Fruit fly (Drosophila melanogaster) whole organism, wandering third instar larva: ENCODE measurements around the gene jar.

ENCODE experiments used
- Abd-B ChIP-seq: fragments of >200 bp; optimal IDR thresholded peaks from 2 replicates; lab custom pipeline; 2017; ENCODE audit warnings: missing biosample characterization, missing genetic modification characterization
- CG32264 ChIP-seq: fragments of 200-800 bp; sonication (Bioruptor generic); optimal IDR thresholded peaks from 2 replicates; lab custom pipeline; 2016; ENCODE audit warnings: missing biosample characterization, missing genetic modification characterization
- CG9705 ChIP-seq: fragments of 200-800 bp; sonication (Bioruptor generic); optimal IDR thresholded peaks from 2 replicates; lab custom pipeline; 2018; ENCODE audit warnings: missing biosample characterization, mild to moderate bottlenecking, missing genetic modification characterization
- CrebA ChIP-seq: fragments of 200-800 bp; sonication (Bioruptor generic); optimal IDR thresholded peaks from 2 replicates; lab custom pipeline; 2016; ENCODE audit warnings: missing biosample characterization, mild to moderate bottlenecking, missing genetic modification characterization, borderline replicate concordance
- Dif ChIP-seq: fragments of 200-275, 200-300 bp; sonication (Bioruptor generic); optimal IDR thresholded peaks from 2 replicates; lab custom pipeline; 2018; ENCODE audit warnings: missing biosample characterization, missing genetic modification characterization; ENCODE audit not compliant: partially characterized antibody
- GATAd ChIP-seq: sonication (Bioruptor generic); optimal IDR thresholded peaks from 2 replicates; lab custom pipeline; 2016; ENCODE audit warnings: missing biosample characterization, missing genetic modification characterization
- HLH106 ChIP-seq: fragments of 200-800 bp; optimal IDR thresholded peaks from 3 replicates; lab custom pipeline; 2019; ENCODE audit warnings: missing biosample characterization, mild to moderate bottlenecking, missing genetic modification characterization, moderate library complexity
- Hnf4 ChIP-seq: fragments of 200-800 bp; sonication (Bioruptor generic); optimal IDR thresholded peaks from 2 replicates; lab custom pipeline; 2016; ENCODE audit warnings: missing biosample characterization, mild to moderate bottlenecking, missing genetic modification characterization
- Hr78 ChIP-seq: fragments of >200 bp; optimal IDR thresholded peaks from 2 replicates; lab custom pipeline; 2017; ENCODE audit warnings: missing biosample characterization, missing genetic modification characterization
- Hr83 ChIP-seq: fragments of 200-300 bp; sonication (Bioruptor generic); optimal IDR thresholded peaks from 2 replicates; lab custom pipeline; 2016; ENCODE audit warnings: missing biosample characterization, mild to moderate bottlenecking, missing genetic modification characterization, moderate library complexity; ENCODE audit not compliant: poor library complexity, severe bottlenecking
- Mio ChIP-seq: sonication (Bioruptor generic); optimal IDR thresholded peaks from 2 replicates; lab custom pipeline; 2016; ENCODE audit warnings: missing biosample characterization, missing genetic modification characterization
- Myc ChIP-seq: fragments of >200 bp; optimal IDR thresholded peaks from 2 replicates; lab custom pipeline; 2017
- N ChIP-seq: fragments of >200 bp; optimal IDR thresholded peaks from 2 replicates; lab custom pipeline; 2018; ENCODE audit warnings: missing biosample characterization, missing external identifiers, missing genetic modification characterization
- OdsH ChIP-seq: fragments of 200-800 bp; sonication (Bioruptor generic); optimal IDR thresholded peaks from 2 replicates; lab custom pipeline; 2016; ENCODE audit warnings: missing biosample characterization, mild to moderate bottlenecking, missing genetic modification characterization
- Rel ChIP-seq, 2 experiments: fragments of 200-800 bp; sonication (Bioruptor generic) in 1 of 2; optimal IDR thresholded peaks; 2 replicates in 1 of 2; 3 replicates in 1 of 2; lab custom pipeline; 2016 to 2019; ENCODE audit warnings: mild to moderate bottlenecking in 2 of 2, missing biosample characterization in 2 of 2, missing genetic modification characterization in 2 of 2, moderate library complexity in 1 of 2
- Sp1 ChIP-seq: fragments of 200-800 bp; sonication (Bioruptor generic); optimal IDR thresholded peaks from 3 replicates; lab custom pipeline; 2019; ENCODE audit warnings: missing biosample characterization, mild to moderate bottlenecking, missing genetic modification characterization, moderate library complexity
- Vsx2 ChIP-seq: fragments of 200-300, 225-300 bp; sonication (Bioruptor generic); optimal IDR thresholded peaks from 2 replicates; lab custom pipeline; 2018; ENCODE audit warnings: missing biosample characterization, missing genetic modification characterization; ENCODE audit not compliant: partially characterized antibody
- br ChIP-seq: fragments of 200-800 bp; sonication (Bioruptor generic); optimal IDR thresholded peaks from 2 replicates; lab custom pipeline; 2016; ENCODE audit warnings: missing biosample characterization, missing genetic modification characterization
- brk ChIP-seq: fragments of 200-800 bp; sonication (Bioruptor generic); optimal IDR thresholded peaks from 2 replicates; lab custom pipeline; 2016; ENCODE audit warnings: missing biosample characterization, mild to moderate bottlenecking, missing genetic modification characterization
- dl ChIP-seq, 2 experiments: fragments of 175-275, 200-275 bp in 1 of 2; fragments of 200-275 bp in 1 of 2; sonication (Bioruptor generic); optimal IDR thresholded peaks; lab custom pipeline; 2018; ENCODE audit warnings: mild to moderate bottlenecking in 2 of 2, missing biosample characterization in 2 of 2, missing genetic modification characterization in 2 of 2, moderate library complexity in 2 of 2; ENCODE audit not compliant: partially characterized antibody in 2 of 2, insufficient read depth in 1 of 2
- dmrt93B ChIP-seq: fragments of 200-800 bp; sonication (Bioruptor generic); optimal IDR thresholded peaks from 2 replicates; lab custom pipeline; 2018; ENCODE audit warnings: missing biosample characterization, mild to moderate bottlenecking, missing genetic modification characterization
- ey ChIP-seq: fragments of 200-800 bp; sonication (Bioruptor generic); optimal IDR thresholded peaks from 2 replicates; lab custom pipeline; 2016; ENCODE audit warnings: missing biosample characterization, missing genetic modification characterization
- foxo ChIP-seq, 2 experiments: fragments of 200-800 bp; sonication (Bioruptor generic); optimal IDR thresholded peaks; 2 replicates in 1 of 2; 3 replicates in 1 of 2; lab custom pipeline; 2016 to 2017; ENCODE audit warnings: missing biosample characterization in 2 of 2, missing genetic modification characterization in 2 of 2
- h ChIP-seq: fragments of 200-800 bp; sonication (Bioruptor generic); optimal IDR thresholded peaks from 3 replicates; lab custom pipeline; 2016; ENCODE audit warnings: missing biosample characterization, mild to moderate bottlenecking, missing genetic modification characterization
- jim ChIP-seq: fragments of 175-275, 200-325 bp; sonication (Bioruptor generic); optimal IDR thresholded peaks from 2 replicates; lab custom pipeline; 2016; ENCODE audit warnings: missing biosample characterization, mild to moderate bottlenecking, missing genetic modification characterization
- pan ChIP-seq: fragments of >200 bp; optimal IDR thresholded peaks from 2 replicates; lab custom pipeline; 2017
- rgr ChIP-seq: fragments of 200-800 bp; sonication (Bioruptor generic); optimal IDR thresholded peaks from 3 replicates; lab custom pipeline; 2016; ENCODE audit warnings: missing biosample characterization, mild to moderate bottlenecking, missing genetic modification characterization
- sage ChIP-seq: fragments of 200-800 bp; sonication (Bioruptor generic); optimal IDR thresholded peaks from 2 replicates; lab custom pipeline; 2016; ENCODE audit warnings: missing biosample characterization, mild to moderate bottlenecking, missing genetic modification characterization
- sv ChIP-seq: fragments of 200-800 bp; sonication (Bioruptor generic); optimal IDR thresholded peaks from 3 replicates; lab custom pipeline; 2016; ENCODE audit warnings: missing biosample characterization, missing genetic modification characterization
- tai ChIP-seq: sonication (Bioruptor generic); optimal IDR thresholded peaks from 2 replicates; lab custom pipeline; 2016; ENCODE audit warnings: missing biosample characterization, missing genetic modification characterization
- usp ChIP-seq: fragments of >200 bp; optimal IDR thresholded peaks from 2 replicates; lab custom pipeline; 2017; ENCODE audit warnings: missing biosample characterization, missing genetic modification characterization
- woc ChIP-seq: sonication (Bioruptor generic); optimal IDR thresholded peaks from 2 replicates; lab custom pipeline; 2016; ENCODE audit warnings: missing biosample characterization, mild to moderate bottlenecking, missing genetic modification characterization

Gene jar

dm6 chr3R:24284164-24284563, 13.1 kb upstream of the jar start:
- TF ChIP-seq ey (GFP tag; lab: Kevin White, UChicago) (no peak), brk (no peak)

- TF ChIP-seq OdsH (GFP tag; lab: Kevin White, UChicago) (no peak), dl (GFP tag; optimal IDR thresholded peaks at IDR 0.05; lab: Kevin White, UChicago; ENCODE audit: insufficient read depth in 1 of 2, partially characterized antibody in 2 of 2) (no peak), Dif (GFP tag; lab: Kevin White, UChicago) (no peak), ey (GFP tag; lab: Kevin White, UChicago) (no peak), usp (GFP tag; lab: Kevin White, UChicago) (no peak), Abd-B (no peak), Hr78 (GFP tag; lab: Kevin White, UChicago) (no peak), N (GFP tag; lab: Kevin White, UChicago) (no peak), Rel (GFP tag; optimal IDR thresholded peaks at IDR 0.05; lab: Kevin White, UChicago) (no peak), Rel (tag; optimal IDR thresholded peaks at IDR 0.05; lab: Kevin White, UChicago) (peak; percentile 39), CG9705 (GFP tag; lab: Kevin White, UChicago) (no peak), jim (GFP tag; lab: Kevin White, UChicago) (no peak), Hr83 (GFP tag; lab: Kevin White, UChicago) (no peak), rgr (GFP tag; lab: Kevin White, UChicago) (no peak), Sp1 (GFP tag; lab: Kevin White, UChicago) (peak; percentile 17), pan (lab: Kevin White, UChicago) (no peak), woc (no peak), sage (GFP tag; lab: Kevin White, UChicago) (no peak)
These were observed 12.6 kb upstream of the jar start, which contains the start of gene CG6356 for dm6 chr3R:24283582-24284085. Gene CG6356 (plus strand): TSS chr3R:24283955.

- no peak for TF ChIP-seq dl (GFP tag; optimal IDR thresholded peaks at IDR 0.05; lab: Kevin White, UChicago; ENCODE audit: insufficient read depth in 1 of 2, partially characterized antibody in 2 of 2)
- TF ChIP-seq Rel (GFP tag; optimal IDR thresholded peaks at IDR 0.05; lab: Kevin White, UChicago) = no peak
- peak; percentile 44 for TF ChIP-seq Rel (tag; optimal IDR thresholded peaks at IDR 0.05; lab: Kevin White, UChicago)
- TF ChIP-seq, all 38 proteins: peak for 1
These were observed 11.7 kb upstream of the jar start for dm6 chr3R:24282567-24283324.

dm6 chr3R:24279291-24279690, 8.3 kb upstream of the jar start, which contains the start of gene shps:
Gene shps (plus strand): TSS chr3R:24279572.
- TF ChIP-seq CrebA (GFP tag; lab: Kevin White, UChicago) (no peak), br (no peak), CG32264 (GFP tag; lab: Kevin White, UChicago) (no peak), HLH106 (no peak), Myc (peak; percentile 97), foxo (GFP tag; optimal IDR thresholded peaks at IDR 0.05; lab: Kevin White, UChicago) (no peak), Mio (GFP tag; lab: Kevin White, UChicago) (no peak), N (GFP tag; lab: Kevin White, UChicago) (peak; percentile 43), Sp1 (GFP tag; lab: Kevin White, UChicago) (no peak), usp (GFP tag; lab: Kevin White, UChicago) (no peak)

- no peak for TF ChIP-seq rgr (GFP tag; lab: Kevin White, UChicago)
- TF ChIP-seq dl (GFP tag; optimal IDR thresholded peaks at IDR 0.05; lab: Kevin White, UChicago; ENCODE audit: insufficient read depth in 1 of 2, partially characterized antibody in 2 of 2) = no peak
- peak; percentile 37 for TF ChIP-seq Sp1 (GFP tag; lab: Kevin White, UChicago)
- TF ChIP-seq Dif (GFP tag; lab: Kevin White, UChicago) = no peak
- TF ChIP-seq Mio (GFP tag; lab: Kevin White, UChicago) = no peak
- TF ChIP-seq HLH106 = no peak
- TF ChIP-seq h (GFP tag; lab: Kevin White, UChicago) = peak; percentile 17
- no peak for TF ChIP-seq brk
- TF ChIP-seq CG32264 (GFP tag; lab: Kevin White, UChicago) = no peak
- TF ChIP-seq Rel (GFP tag; optimal IDR thresholded peaks at IDR 0.05; lab: Kevin White, UChicago) = no peak
- TF ChIP-seq Rel (tag; optimal IDR thresholded peaks at IDR 0.05; lab: Kevin White, UChicago) = peak; percentile 10
- TF ChIP-seq GATAd (GFP tag; lab: Kevin White, UChicago) = no peak
- TF ChIP-seq Vsx2 (GFP tag; lab: Kevin White, UChicago) = no peak
- peak; percentile 81 for TF ChIP-seq CrebA (GFP tag; lab: Kevin White, UChicago)
- no peak for TF ChIP-seq Hr78 (GFP tag; lab: Kevin White, UChicago)
- TF ChIP-seq sage (GFP tag; lab: Kevin White, UChicago) = no peak
- no peak for TF ChIP-seq Hr83 (GFP tag; lab: Kevin White, UChicago)
- TF ChIP-seq Hnf4 (GFP tag; lab: Kevin White, UChicago) = no peak
- TF ChIP-seq tai (GFP tag; lab: Kevin White, UChicago) = no peak
- TF ChIP-seq dmrt93B (GFP tag; lab: Kevin White, UChicago) = no peak
- TF ChIP-seq woc = no peak
- peak in 1 of 2 experiments; percentile 19 for TF ChIP-seq foxo (GFP tag; optimal IDR thresholded peaks at IDR 0.05; lab: Kevin White, UChicago)
- TF ChIP-seq N (GFP tag; lab: Kevin White, UChicago) = no peak
- no peak for TF ChIP-seq CG9705 (GFP tag; lab: Kevin White, UChicago)
- no peak for TF ChIP-seq usp (GFP tag; lab: Kevin White, UChicago)
- TF ChIP-seq jim (GFP tag; lab: Kevin White, UChicago) = no peak
- TF ChIP-seq sv = no peak
These were observed 7.7 kb upstream of the jar start for dm6 chr3R:24278738-24279137.
